Worm (Caenorhabditis elegans) whole organism, young adult: ENCODE measurements around the gene F58G1.3.

ENCODE experiments used
- F10E7.11 ChIP-seq: sonication (generic microtip); optimal IDR thresholded peaks from 2 replicates; lab custom pipeline; 2017; ENCODE audit warnings: mild to moderate bottlenecking, missing genetic modification characterization, moderate library complexity, missing compliant biosample characterization
- F23B12.7 ChIP-seq: sonication (generic microtip); optimal IDR thresholded peaks from 2 replicates; lab custom pipeline; 2017; ENCODE audit warnings: missing genetic modification characterization, mild to moderate bottlenecking, missing compliant biosample characterization, antibody characterized with exemption, moderate library complexity; ENCODE audit not compliant: insufficient read depth
- F33H1.4 ChIP-seq: fragments of 200-800 bp; sonication (Bioruptor generic); IDR thresholded peaks from 2 replicates; pipeline ENCODE4 v1.3.6; 2022; ENCODE audit warnings: missing genetic modification reagents, missing genetic modification characterization, missing compliant biosample characterization
- F49E8.2 ChIP-seq: sonication (generic microtip); optimal IDR thresholded peaks from 3 replicates; lab custom pipeline; 2017; ENCODE audit warnings: missing genetic modification characterization, mild to moderate bottlenecking, missing compliant biosample characterization, antibody characterized with exemption, moderate library complexity; ENCODE audit not compliant: insufficient read depth
- F52B5.7 ChIP-seq: sonication (generic microtip); optimal IDR thresholded peaks from 2 replicates; lab custom pipeline; 2016; ENCODE audit warnings: mild to moderate bottlenecking, missing genetic modification characterization, missing compliant biosample characterization
- F57A8.1 ChIP-seq: fragments of 200-800 bp; sonication (Bioruptor generic); optimal IDR thresholded peaks from 2 replicates; lab custom pipeline; 2018; ENCODE audit warnings: mild to moderate bottlenecking, missing genetic modification characterization, moderate library complexity, missing compliant biosample characterization
- F57C9.4 ChIP-seq: sonication (generic microtip); optimal IDR thresholded peaks from 2 replicates; lab custom pipeline; 2017; ENCODE audit warnings: mild to moderate bottlenecking, missing genetic modification characterization, missing compliant biosample characterization
- K11D2.4 ChIP-seq: fragments of 200-800 bp; sonication (Bioruptor generic); IDR thresholded peaks from 2 replicates; pipeline ENCODE4 v1.3.6; 2022; ENCODE audit warnings: missing genetic modification reagents, missing genetic modification characterization, missing compliant biosample characterization
- T07F8.4 ChIP-seq: sonication (generic microtip); optimal IDR thresholded peaks from 2 replicates; lab custom pipeline; 2016; ENCODE audit warnings: mild to moderate bottlenecking, missing genetic modification characterization, moderate library complexity, missing compliant biosample characterization
- Y53F4B.3 ChIP-seq: fragments of 200-800 bp; sonication (Bioruptor generic); IDR thresholded peaks from 2 replicates; pipeline ENCODE4 v1.3.6; 2022; ENCODE audit warnings: missing genetic modification reagents, missing genetic modification characterization, missing compliant biosample characterization
- Y95B8A.8 ChIP-seq: fragments of 200-800 bp; sonication (Bioruptor generic); IDR thresholded peaks from 2 replicates; pipeline ENCODE4 v1.3.6; 2022; ENCODE audit warnings: missing genetic modification reagents, missing genetic modification characterization, missing compliant biosample characterization
- attf-3 ChIP-seq: fragments of 200-800 bp; sonication (Bioruptor generic); conservative IDR thresholded peaks from 2 replicates; pipeline ENCODE4 v1.3.6; 2022; ENCODE audit warnings: missing genetic modification reagents, missing genetic modification characterization, missing compliant biosample characterization
- attf-5 ChIP-seq: fragments of 200-800 bp; sonication (Bioruptor generic); optimal IDR thresholded peaks from 2 replicates; lab custom pipeline; 2018; ENCODE audit warnings: mild to moderate bottlenecking, missing genetic modification characterization, missing compliant biosample characterization
- attf-6 ChIP-seq: fragments of 200-800 bp; sonication (Bioruptor generic); IDR thresholded peaks from 2 replicates; pipeline ENCODE4 v1.3.6; 2022; ENCODE audit warnings: missing genetic modification reagents, missing genetic modification characterization, missing compliant biosample characterization
- bed-1 ChIP-seq: fragments of 200-800 bp; sonication (Bioruptor generic); IDR thresholded peaks from 2 replicates; pipeline ENCODE4 v1.3.6; 2022; ENCODE audit warnings: missing genetic modification reagents, missing genetic modification characterization, missing compliant biosample characterization
- cebp-2 ChIP-seq: fragments of 200-800 bp; sonication (Bioruptor generic); IDR thresholded peaks from 2 replicates; pipeline ENCODE4 v1.3.6; 2022; ENCODE audit warnings: missing genetic modification characterization, missing compliant biosample characterization
- ceh-40 ChIP-seq: fragments of 200-800 bp; sonication (Bioruptor generic); IDR thresholded peaks from 2 replicates; pipeline ENCODE4 v1.3.6; 2022; ENCODE audit warnings: missing genetic modification characterization, missing compliant biosample characterization
- dpff-1 ChIP-seq: sonication (generic microtip); optimal IDR thresholded peaks from 2 replicates; lab custom pipeline; 2017; ENCODE audit warnings: mild to moderate bottlenecking, missing genetic modification characterization, missing compliant biosample characterization
- ets-4 ChIP-seq: fragments of 200-800 bp; sonication (Bioruptor generic); optimal IDR thresholded peaks from 2 replicates; lab custom pipeline; 2018; ENCODE audit warnings: mild to moderate bottlenecking, missing genetic modification characterization, missing compliant biosample characterization
- him-1 ChIP-seq: sonication (generic microtip); optimal IDR thresholded peaks from 2 replicates; lab custom pipeline; 2016; ENCODE audit warnings: missing genotype, missing genetic modification reagents, missing genetic modification characterization, missing compliant biosample characterization
- hlh-26 ChIP-seq: fragments of 200-800 bp; sonication (Bioruptor generic); conservative IDR thresholded peaks from 2 replicates; pipeline ENCODE4 v1.3.6; 2022; ENCODE audit warnings: missing genetic modification reagents, missing genetic modification characterization, missing compliant biosample characterization
- let-607 ChIP-seq, 2 experiments: fragments of 200-800 bp in 1 of 2; sonication (Bioruptor generic) in 1 of 2; sonication (generic microtip) in 1 of 2; optimal IDR thresholded peaks; 2 replicates each; lab custom pipeline; 2016 to 2018; ENCODE audit warnings: mild to moderate bottlenecking in 2 of 2, missing compliant biosample characterization in 2 of 2, missing genetic modification characterization in 2 of 2, moderate library complexity in 2 of 2, missing genotype in 1 of 2
- lin-54 ChIP-seq: fragments of 200-800 bp; sonication (Bioruptor generic); optimal IDR thresholded peaks from 2 replicates; lab custom pipeline; 2018; ENCODE audit warnings: mild to moderate bottlenecking, missing genetic modification characterization, missing compliant biosample characterization
- lsy-27 ChIP-seq: sonication (generic microtip); optimal IDR thresholded peaks from 2 replicates; lab custom pipeline; 2017; ENCODE audit warnings: missing genetic modification characterization, mild to moderate bottlenecking, missing compliant biosample characterization, antibody characterized with exemption, missing genotype, borderline replicate concordance; ENCODE audit not compliant: insufficient read depth
- madf-10 ChIP-seq: sonication (generic microtip); optimal IDR thresholded peaks from 2 replicates; lab custom pipeline; 2016; ENCODE audit warnings: mild to moderate bottlenecking, missing genetic modification characterization, missing compliant biosample characterization
- madf-3 ChIP-seq: fragments of 200-800 bp; sonication (Bioruptor generic); IDR thresholded peaks from 2 replicates; pipeline ENCODE4 v1.3.6; 2022; ENCODE audit warnings: missing genetic modification reagents, missing genetic modification characterization, missing compliant biosample characterization
- madf-6 ChIP-seq: fragments of 200-800 bp; sonication (Bioruptor generic); IDR thresholded peaks from 2 replicates; pipeline ENCODE4 v1.3.6; 2022; ENCODE audit warnings: missing genetic modification reagents, missing genetic modification characterization, missing compliant biosample characterization
- mcd-1 ChIP-seq: fragments of 200-800 bp; sonication (Bioruptor generic); IDR thresholded peaks from 2 replicates; pipeline ENCODE4 v1.3.6; 2022; ENCODE audit warnings: missing genetic modification reagents, missing genetic modification characterization, missing compliant biosample characterization
- nhr-120 ChIP-seq: fragments of 200-800 bp; sonication (Bioruptor generic); IDR thresholded peaks from 2 replicates; pipeline ENCODE4 v1.3.6; 2022; ENCODE audit warnings: missing genetic modification characterization, missing compliant biosample characterization
- nhr-179 ChIP-seq: sonication (generic microtip); optimal IDR thresholded peaks from 2 replicates; lab custom pipeline; 2016; ENCODE audit warnings: mild to moderate bottlenecking, missing genetic modification characterization, missing compliant biosample characterization
- nhr-80 ChIP-seq: sonication (generic microtip); optimal IDR thresholded peaks from 2 replicates; lab custom pipeline; 2016; ENCODE audit warnings: missing genetic modification characterization, missing compliant biosample characterization
- pbrm-1 ChIP-seq: fragments of 200-800 bp; sonication (Bioruptor generic); IDR thresholded peaks from 2 replicates; pipeline ENCODE4 v1.3.6; 2022; ENCODE audit warnings: missing genetic modification reagents, missing genetic modification characterization, missing compliant biosample characterization
- pha-4 ChIP-seq: fragments of 150-350 bp; sonication (generic microtip); optimal IDR thresholded peaks from 2 replicates; lab custom pipeline; 2014; ENCODE audit warnings: missing biosample characterization, missing genetic modification reagents, missing genetic modification characterization
- tbp1 ChIP-seq: fragments of 200-800 bp; sonication (Bioruptor generic); optimal IDR thresholded peaks from 2 replicates; lab custom pipeline; 2018; ENCODE audit warnings: mild to moderate bottlenecking, missing genetic modification characterization, missing compliant biosample characterization
- tbx-9 ChIP-seq: sonication (generic microtip); optimal IDR thresholded peaks from 2 replicates; lab custom pipeline; 2016; ENCODE audit warnings: borderline replicate concordance, missing genetic modification characterization, inconsistent platforms, missing compliant biosample characterization
- tlf-1 ChIP-seq: fragments of 200-800 bp; sonication (Bioruptor generic); optimal IDR thresholded peaks from 2 replicates; lab custom pipeline; 2018; ENCODE audit warnings: mild to moderate bottlenecking, missing genetic modification characterization, missing compliant biosample characterization
- xnd-1 ChIP-seq: sonication (generic microtip); optimal IDR thresholded peaks from 2 replicates; lab custom pipeline; 2016; ENCODE audit warnings: missing genotype, missing genetic modification reagents, missing genetic modification characterization, missing compliant biosample characterization
- ztf-18 ChIP-seq: sonication (generic microtip); optimal IDR thresholded peaks from 2 replicates; lab custom pipeline; 2016; ENCODE audit warnings: missing genotype, mild to moderate bottlenecking, missing genetic modification characterization, missing compliant biosample characterization
- ztf-22 ChIP-seq: fragments of 200-800 bp; sonication (Bioruptor generic); optimal IDR thresholded peaks from 2 replicates; lab custom pipeline; 2018; ENCODE audit warnings: mild to moderate bottlenecking, missing genetic modification characterization, moderate library complexity, missing compliant biosample characterization
- ztf-25 ChIP-seq: fragments of 200-800 bp; sonication (Bioruptor generic); IDR thresholded peaks from 2 replicates; pipeline ENCODE4 v1.3.6; 2022; ENCODE audit warnings: missing genetic modification reagents, missing genetic modification characterization, missing compliant biosample characterization
- ztf-26 ChIP-seq: sonication (generic microtip); optimal IDR thresholded peaks from 2 replicates; lab custom pipeline; 2017; ENCODE audit warnings: missing genetic modification characterization, missing compliant biosample characterization
- ztf-28 ChIP-seq: fragments of 200-800 bp; sonication (Bioruptor generic); IDR thresholded peaks from 2 replicates; pipeline ENCODE4 v1.3.6; 2022; ENCODE audit warnings: missing genetic modification reagents, missing genetic modification characterization, missing compliant biosample characterization

The F58G1.3 gene

DNA sequence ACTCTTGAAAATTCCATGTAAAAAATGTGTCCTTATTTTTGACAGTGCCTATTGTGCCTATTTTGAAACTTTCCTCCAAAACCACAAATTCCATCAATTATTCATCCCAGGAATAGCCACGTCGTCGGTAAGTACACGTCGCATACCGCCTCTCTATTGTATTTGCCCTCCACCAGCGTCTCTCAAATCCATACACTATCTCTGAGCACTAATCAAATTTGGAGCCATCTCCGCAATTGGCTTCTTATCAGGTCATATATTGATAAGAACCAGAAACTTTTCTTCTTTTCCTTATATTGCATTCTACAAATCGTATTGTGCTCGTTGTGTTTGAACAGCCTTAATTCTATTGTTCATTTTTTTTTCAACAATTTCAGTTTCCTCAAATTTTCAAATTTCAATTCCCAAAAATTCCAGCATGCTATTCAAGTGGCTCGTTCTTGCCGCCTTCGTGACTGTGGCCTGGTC, 3.3 kb upstream of the F58G1.3 start, which contains the start of gene dct-18:
Gene dct-18, plus strand, starts transcription at position 418 of the 468 bp plus-strand sequence.
- TF ChIP-seq ztf-18 (tag; lab: Kevin White, UChicago) (no peak), F33H1.4 (no peak), ets-4 (GFP tag; lab: Kevin White, UChicago) (peak; percentile 1), let-607 (tag; optimal IDR thresholded peaks at IDR 0.05; lab: Kevin White, UChicago) (peak; percentile 47 to 60), pbrm-1 (GFP tag; lab: Robert Waterston, UW) (no peak), nhr-80 (peak; percentile 77), pha-4 (tag; lab: Kevin White, UChicago) (no peak), ceh-40 (no peak), F57C9.4 (tag; lab: Kevin White, UChicago) (no peak), hlh-26 (no peak), F57A8.1 (GFP tag; lab: Kevin White, UChicago) (no peak)
- TF ChIP-seq, all 124 proteins: peak for 3

DNA sequence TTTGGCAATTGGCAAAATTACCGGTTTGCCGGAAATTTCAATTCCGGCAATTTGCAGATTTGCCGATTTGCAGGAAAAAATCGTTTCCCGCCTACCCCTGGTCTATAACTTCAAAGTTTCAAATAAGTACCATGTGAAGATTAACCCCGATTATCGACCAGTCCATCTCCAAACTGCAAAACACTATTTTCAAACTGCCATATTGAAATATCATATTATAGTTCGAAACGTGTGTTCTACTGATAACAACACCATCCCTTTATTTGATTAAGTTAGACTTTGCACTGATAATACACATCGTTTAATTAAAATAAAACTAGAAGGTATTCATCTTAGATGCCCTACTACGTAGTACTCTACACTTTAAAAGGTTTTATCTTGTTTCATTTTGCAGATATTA, 2.0 kb upstream of the F58G1.3 start:
- TF ChIP-seq nhr-120 (no peak), nhr-80 (peak; percentile 33), tbx-9 (tag; lab: Kevin White, UChicago) (no peak), attf-6 (no peak)

DNA sequence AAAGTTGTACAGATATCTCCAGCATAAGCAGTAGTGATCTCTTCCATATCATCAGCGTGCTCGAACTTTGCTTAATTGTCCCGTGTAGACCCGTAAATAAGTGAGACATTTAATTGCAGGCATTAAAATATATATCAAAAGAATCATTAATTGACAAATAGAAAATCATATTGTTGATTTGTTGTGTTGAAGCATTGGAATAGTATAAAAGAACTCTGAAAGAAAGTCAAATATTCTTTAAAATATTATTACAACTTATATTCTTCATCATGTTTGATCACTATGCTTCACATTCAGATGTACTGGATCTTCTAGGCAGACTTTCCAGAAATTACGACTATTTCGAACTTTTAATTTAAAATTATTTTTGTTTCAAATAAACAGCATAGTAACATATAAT, 2.6 kb downstream of the F58G1.3 start, which contains the start of gene F58G1.8:
Gene F58G1.8, minus strand, starts transcription at position 101 of the 400 bp plus-strand sequence.
- TF ChIP-seq madf-10 (tag; lab: Kevin White, UChicago) (no peak), madf-6 (no peak), F52B5.7 (tag; lab: Kevin White, UChicago) (no peak), pbrm-1 (GFP tag; lab: Robert Waterston, UW) (no peak), attf-5 (GFP tag; lab: Kevin White, UChicago) (no peak), ztf-26 (tag; lab: Kevin White, UChicago) (no peak), mcd-1 (GFP tag; lab: Robert Waterston, UW) (no peak), ztf-18 (tag; lab: Kevin White, UChicago) (no peak), tbp1 (GFP tag; lab: Kevin White, UChicago) (no peak)

DNA sequence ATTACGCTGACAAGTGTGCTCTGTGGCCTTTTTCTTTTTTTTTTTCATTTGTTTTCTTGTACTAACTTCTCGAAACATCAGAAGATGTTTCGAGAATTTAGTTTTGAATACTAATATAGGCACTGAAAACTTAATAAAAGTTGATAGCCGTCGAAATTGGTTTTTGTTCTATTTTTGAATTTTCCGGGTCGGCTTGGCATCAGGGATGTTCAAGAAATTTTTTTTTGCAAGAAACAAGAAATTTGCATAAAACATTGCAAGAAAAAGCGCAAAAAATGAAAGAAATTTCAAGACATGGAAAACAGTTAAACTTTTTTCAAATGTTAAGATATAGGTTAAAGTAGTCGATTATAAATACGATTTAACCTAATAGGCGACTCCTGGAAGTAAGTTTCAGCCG, 4.9 kb downstream of the F58G1.3 start:
- TF ChIP-seq K11D2.4 (GFP tag; lab: Robert Waterston, UW) = no peak
- no peak for TF ChIP-seq nhr-179 (tag; lab: Kevin White, UChicago)
- no peak for TF ChIP-seq dpff-1 (tag; lab: Kevin White, UChicago)
- no peak for TF ChIP-seq Y53F4B.3 (GFP tag; lab: Robert Waterston, UW)
- no peak for TF ChIP-seq hlh-26
- peak; percentile 46 for TF ChIP-seq him-1 (tag; lab: Kevin White, UChicago)
- 0 out of 2 replicates have a peak, but pooled peaks have one; percentile 29 for TF ChIP-seq F33H1.4
- peak; percentile 46 for TF ChIP-seq xnd-1 (tag; lab: Kevin White, UChicago)
- TF ChIP-seq nhr-80 = no peak
- TF ChIP-seq Y95B8A.8 (GFP tag; lab: Robert Waterston, UW) = no peak
- TF ChIP-seq T07F8.4 (tag; lab: Kevin White, UChicago) = no peak
- no peak for TF ChIP-seq lsy-27 (tag; lab: Kevin White, UChicago)
- TF ChIP-seq madf-3 (GFP tag; lab: Robert Waterston, UW) = no peak
- 0 out of 2 replicates have a peak, but pooled peaks have one; percentile 79 for TF ChIP-seq cebp-2 (GFP tag; lab: Robert Waterston, UW)
- TF ChIP-seq nhr-120 = no peak
- peak; percentile 30 for TF ChIP-seq lin-54
- TF ChIP-seq bed-1 (GFP tag; lab: Robert Waterston, UW) = no peak
- TF ChIP-seq attf-6 = 0 out of 2 replicates have a peak, but pooled peaks have one; percentile 63
- TF ChIP-seq F49E8.2 (tag; lab: Kevin White, UChicago) = peak; percentile 78
- TF ChIP-seq attf-3 (GFP tag; lab: Robert Waterston, UW) = no peak
- no peak for TF ChIP-seq ztf-28 (GFP tag; lab: Robert Waterston, UW)
- no peak for TF ChIP-seq ztf-22 (GFP tag; lab: Kevin White, UChicago)
- no peak for TF ChIP-seq tlf-1 (GFP tag; lab: Kevin White, UChicago)
- TF ChIP-seq ztf-25 (GFP tag; lab: Robert Waterston, UW) = 0 out of 2 replicates have a peak, but pooled peaks have one; percentile 11
- TF ChIP-seq F10E7.11 (tag; lab: Kevin White, UChicago) = no peak
- TF ChIP-seq F23B12.7 (tag; lab: Kevin White, UChicago) = no peak
- peak; percentile 36; the same call in 1 of the 2 replicates for TF ChIP-seq pbrm-1 (GFP tag; lab: Robert Waterston, UW)
